Fruit fly (Drosophila melanogaster): ENCODE data around the gene CG4186.

Gene CG4186

DNA sequence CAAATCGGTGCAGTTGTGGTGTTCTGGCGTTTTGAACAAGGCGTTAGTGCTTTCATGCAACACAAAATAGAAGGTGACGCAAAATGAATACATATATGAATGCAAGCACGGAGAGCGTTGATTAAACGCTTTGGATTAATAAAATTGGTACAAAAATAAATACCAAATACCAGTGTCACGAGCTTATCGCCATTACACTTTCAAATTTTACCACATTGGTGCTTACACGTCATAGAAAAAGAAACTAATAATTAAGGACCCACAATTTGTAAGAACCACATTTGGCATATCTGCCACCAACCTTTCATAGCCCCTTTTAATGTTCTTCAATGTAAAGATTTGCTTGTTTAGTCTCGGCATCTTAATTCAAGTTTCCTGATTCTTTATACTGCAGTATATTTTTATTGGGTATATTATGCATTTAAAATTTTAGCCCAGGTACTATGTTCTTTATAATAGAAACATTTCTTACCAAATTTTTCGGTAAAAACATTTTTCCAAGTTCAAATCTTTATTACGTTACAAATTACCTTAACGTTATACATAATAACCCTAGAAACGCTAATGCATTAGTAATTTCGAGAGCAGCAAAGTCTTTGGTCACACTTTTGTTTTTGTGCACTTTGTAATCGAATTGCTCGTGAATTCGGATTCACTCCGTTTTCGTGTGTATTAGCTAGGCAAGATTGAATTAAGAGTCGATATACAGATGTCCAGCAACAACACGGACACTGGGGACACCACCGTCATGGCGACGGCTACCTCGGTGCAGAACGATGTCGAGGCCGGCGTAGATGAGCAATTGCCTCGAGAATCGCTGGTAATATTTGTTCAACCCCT, 9.1 kb downstream of the CG4186 start, which contains the start of the genes Pex16 and Pex14 (continued):
- TF ChIP-seq Hsf (GFP tag; optimal IDR thresholded peaks at IDR 0.05) (peak; percentile 82), odd (GFP tag; optimal IDR thresholded peaks at IDR 0.05) (peak; percentile 27), ash1 (GFP tag; optimal IDR thresholded peaks at IDR 0.05) (no peak), Antp (GFP tag; optimal IDR thresholded peaks at IDR 0.05) (peak; percentile 81), ap (GFP tag; IDR thresholded peaks at IDR 0.05) (peak; percentile 34; the same call in 1 of the 2 replicates), repo (GFP tag; optimal IDR thresholded peaks at IDR 0.05) (peak; percentile 70), Bgb (GFP tag; IDR thresholded peaks at IDR 0.05; ENCODE audit: partially characterized antibody) (no peak), CG3726 (GFP tag; IDR thresholded peaks at IDR 0.05) (peak; percentile 66; the same call in 1 of the 3 replicates), CG3838 (GFP tag; optimal IDR thresholded peaks at IDR 0.05) (peak; percentile 26), unpg (GFP tag; optimal IDR thresholded peaks at IDR 0.05) (peak; percentile 62), CG10431 (GFP tag; optimal IDR thresholded peaks at IDR 0.05) (no peak), Lim3 (GFP tag; IDR thresholded peaks at IDR 0.05) (no peak), Asciz (GFP tag; optimal IDR thresholded peaks at IDR 0.05) (no peak), dm (GFP tag; optimal IDR thresholded peaks at IDR 0.05) (peak; percentile 48), crol (GFP tag; IDR thresholded peaks at IDR 0.05) (no peak), CG8359 (GFP tag; optimal IDR thresholded peaks at IDR 0.05; ENCODE audit: borderline replicate concordance) (no peak), CG11093 (GFP tag; IDR thresholded peaks at IDR 0.05) (peak; percentile 45; the same call in 1 of the 3 replicates), kni (GFP tag; optimal IDR thresholded peaks at IDR 0.05) (no peak), CG8388 (GFP tag; optimal IDR thresholded peaks at IDR 0.05) (no peak), CG5245 (GFP tag; optimal IDR thresholded peaks at IDR 0.05) (peak; percentile 47), az2 (GFP tag; optimal IDR thresholded peaks at IDR 0.05) (peak; percentile 76), ac (GFP tag; optimal IDR thresholded peaks at IDR 0.05) (no peak), CG2678 (tag; optimal IDR thresholded peaks at IDR 0.05) (peak; percentile 70), cwo (GFP tag; optimal IDR thresholded peaks at IDR 0.05) (peak; percentile 17), dysf (GFP tag; IDR thresholded peaks at IDR 0.05) (peak; percentile 78), E2f2 (GFP tag; IDR thresholded peaks at IDR 0.05) (peak; percentile 41), pita (GFP tag; optimal IDR thresholded peaks at IDR 0.05) (no peak), amos (GFP tag; IDR thresholded peaks at IDR 0.05; ENCODE audit: partially characterized antibody) (no peak), Blimp-1 (GFP tag; optimal IDR thresholded peaks at IDR 0.05) (no peak), luna (GFP tag; optimal IDR thresholded peaks at IDR 0.05) (peak; percentile 43), CG17829 (tag; optimal IDR thresholded peaks at IDR 0.05) (peak; percentile 64), ind (GFP tag; optimal IDR thresholded peaks at IDR 0.05) (peak; percentile 81), CG14014 (GFP tag; IDR thresholded peaks at IDR 0.05) (peak; percentile 68), CG33213 (GFP tag; optimal IDR thresholded peaks at IDR 0.05) (peak; percentile 56), Opbp (GFP tag; IDR thresholded peaks at IDR 0.05; ENCODE audit: partially characterized antibody) (no peak), zen (tag; optimal IDR thresholded peaks at IDR 0.05) (peak; percentile 49), Dref (GFP tag; IDR thresholded peaks at IDR 0.05) (peak; percentile 37), Gug (GFP tag; IDR thresholded peaks at IDR 0.05) (peak; percentile 82), CoRest (tag; optimal IDR thresholded peaks at IDR 0.05) (peak; percentile 79), CG15601 (tag; optimal IDR thresholded peaks at IDR 0.05) (no peak), salm (tag; optimal IDR thresholded peaks at IDR 0.05) (no peak), Fer3 (tag; optimal IDR thresholded peaks at IDR 0.05) (peak; percentile 60), MESR4 (GFP tag; optimal IDR thresholded peaks at IDR 0.05) (peak; percentile 67), CG12299 (tag; optimal IDR thresholded peaks at IDR 0.05) (no peak), ftz-f1 (GFP tag; optimal IDR thresholded peaks at IDR 0.05) (no peak), CG11723 (GFP tag; optimal IDR thresholded peaks at IDR 0.05) (peak; percentile 30), CG11247 (GFP tag; IDR thresholded peaks at IDR 0.05) (peak; percentile 73), klu (GFP tag; IDR thresholded peaks at IDR 0.05) (peak; percentile 71), CkIIα-i1 (GFP tag; IDR thresholded peaks at IDR 0.05) (no peak)
